Fruit fly (Drosophila melanogaster): Measurements from ENCODE around the gene Clp.

dm6 chr2L:870285-870684 lies 50.5 kb downstream of the Clp start, which contains the start of gene PNUTS:
- TF ChIP-seq maf-S (GFP tag; optimal IDR thresholded peaks at IDR 0.05) (no peak), CG10209 (GFP tag; optimal IDR thresholded peaks at IDR 0.05) (no peak), esg (GFP tag; conservative IDR thresholded peaks at IDR 0.05) (no peak), CG34422 (GFP tag; IDR thresholded peaks at IDR 0.05) (no peak), CG8359 (GFP tag; optimal IDR thresholded peaks at IDR 0.05; ENCODE audit: borderline replicate concordance) (no peak), knrl (GFP tag; IDR thresholded peaks at IDR 0.05; ENCODE audit: partially characterized antibody) (no peak), ci (GFP tag; IDR thresholded peaks at IDR 0.05) (no peak), CG12391 (tag; optimal IDR thresholded peaks at IDR 0.05) (no peak), hkb (optimal IDR thresholded peaks at IDR 0.05) (no peak), hkb (GFP tag; IDR thresholded peaks at IDR 0.05) (no peak), croc (GFP tag; conservative IDR thresholded peaks at IDR 0.05) (no peak), chn (GFP tag; optimal IDR thresholded peaks at IDR 0.05) (no peak), C15 (GFP tag; IDR thresholded peaks at IDR 0.05) (no peak)
